Worm (Caenorhabditis elegans) whole organism, L4/young adult: ENCODE data around the gene ccdc-149.
A peak's percentile ranks its signal among the peaks of the same experiment; 100 is the strongest.

Experiments
- W03F9.2 ChIP-seq: fragments of 150-350 bp; optimal IDR thresholded peaks from 2 replicates; lab custom pipeline; 2014; ENCODE audit warnings: missing biosample characterization, missing genetic modification characterization
- dao-5 ChIP-seq: sonication (generic microtip); optimal IDR thresholded peaks from 2 replicates; lab custom pipeline; 2016; ENCODE audit warnings: missing genotype, missing genetic modification characterization, moderate library complexity, missing compliant biosample characterization
- him-1 ChIP-seq: sonication (generic microtip); optimal IDR thresholded peaks from 2 replicates; lab custom pipeline; 2016; ENCODE audit warnings: missing genotype, missing genetic modification reagents, missing genetic modification characterization, missing compliant biosample characterization

DNA sequence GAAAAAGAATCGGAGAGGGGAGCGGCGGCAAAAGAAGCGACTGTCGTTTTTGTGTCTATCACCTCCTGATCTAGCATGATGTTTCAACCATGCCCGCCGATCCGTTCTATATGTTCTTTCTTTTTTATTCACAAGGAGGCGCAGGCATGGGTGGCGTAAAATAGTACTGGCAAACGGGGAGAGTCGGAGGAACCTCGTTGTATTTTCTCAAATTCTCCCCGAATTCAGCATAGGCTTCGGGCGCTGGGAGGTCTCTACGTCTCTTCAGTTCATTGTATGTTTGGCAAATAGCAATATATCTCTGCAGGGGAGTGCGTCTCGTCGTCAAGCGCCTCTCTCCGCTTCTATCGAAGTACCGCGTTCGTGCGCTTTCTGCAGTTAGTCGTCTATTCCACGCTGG is 46.0 kb downstream of the ccdc-149 start, which contains the start of gene lin-14:
- TF ChIP-seq him-1 (tag; lab: Kevin White, UChicago) (peak; percentile 44), dao-5 (tag; lab: Kevin White, UChicago) (peak; percentile 54), W03F9.2 (tag; lab: Kevin White, UChicago) (no peak)
